Worm (Caenorhabditis elegans): ENCODE measurements around the gene Y94H6A.3.
A peak's percentile ranks its signal among the peaks of the same experiment; 100 is the strongest.

ce11 chrIV:2703927-2704401, 27.7 kb downstream of the Y94H6A.3 start, which contains the start of gene Y94H6A.5:
- no peak for TF ChIP-seq dao-5 (tag; optimal IDR thresholded peaks at IDR 0.05)
- peak; percentile 63 for TF ChIP-seq him-1 (tag; optimal IDR thresholded peaks at IDR 0.05)

Measured in whole organism, L4/young adult.